Worm (Caenorhabditis elegans): ENCODE data around the gene Y43C5A.7.

Gene Y43C5A.7

ce11 chrIV:10304383-10304782 lies 27.3 kb downstream of the Y43C5A.7 start:
- TF ChIP-seq zag-1 (tag; optimal IDR thresholded peaks at IDR 0.05) (no peak), jun-1 (tag; optimal IDR thresholded peaks at IDR 0.05) (no peak), ama-1 (optimal IDR thresholded peaks at IDR 0.05) (no peak), elt-3 (tag; optimal IDR thresholded peaks at IDR 0.05) (no peak), sea-2 (GFP tag; optimal IDR thresholded peaks at IDR 0.05) (no peak), aly-2 (tag; optimal IDR thresholded peaks at IDR 0.05) (no peak), skn-1 (tag; optimal IDR thresholded peaks at IDR 0.05) (no peak), ztf-4 (tag; optimal IDR thresholded peaks at IDR 0.05) (no peak), nhr-237 (tag; optimal IDR thresholded peaks at IDR 0.05) (no peak), fkh-2 (tag; optimal IDR thresholded peaks at IDR 0.05) (no peak), nhr-76 (tag; optimal IDR thresholded peaks at IDR 0.05) (no peak), nfya-1 (tag; optimal IDR thresholded peaks at IDR 0.05; ENCODE audit: insufficient read depth) (no peak), nhr-25 (tag; optimal IDR thresholded peaks at IDR 0.05) (no peak), ceh-9 (tag; optimal IDR thresholded peaks at IDR 0.05) (no peak), ceh-16 (tag; optimal IDR thresholded peaks at IDR 0.05) (no peak), ceh-82 (tag; optimal IDR thresholded peaks at IDR 0.05) (no peak), elt-1 (tag; optimal IDR thresholded peaks at IDR 0.05) (no peak), lsy-12 (tag; optimal IDR thresholded peaks at IDR 0.05) (no peak)

ce11 chrIV:10310329-10310728 lies 33.3 kb downstream of the Y43C5A.7 start, which contains the start of gene R09E10.8:
R09E10.8 (minus strand) TSS chrIV:10310429.
- TF ChIP-seq elt-3 (tag; optimal IDR thresholded peaks at IDR 0.05) (no peak), pha-4 (tag; optimal IDR thresholded peaks at IDR 0.05) (no peak), ceh-82 (tag; optimal IDR thresholded peaks at IDR 0.05) (no peak), aly-2 (tag; optimal IDR thresholded peaks at IDR 0.05) (no peak), nhr-23 (tag; optimal IDR thresholded peaks at IDR 0.05) (no peak), tbx-2 (tag; optimal IDR thresholded peaks at IDR 0.05) (no peak), nhr-76 (tag; optimal IDR thresholded peaks at IDR 0.05) (no peak), nhr-77 (tag; optimal IDR thresholded peaks at IDR 0.05) (no peak), fkh-2 (tag; optimal IDR thresholded peaks at IDR 0.05) (no peak), ceh-28 (tag; optimal IDR thresholded peaks at IDR 0.05) (no peak), lin-39 (tag; optimal IDR thresholded peaks at IDR 0.05) (no peak), pqm-1 (tag; optimal IDR thresholded peaks at IDR 0.05) (no peak), nhr-237 (tag; optimal IDR thresholded peaks at IDR 0.05) (no peak), nhr-43 (tag; optimal IDR thresholded peaks at IDR 0.05; ENCODE audit: poor library complexity, severe bottlenecking) (no peak), ZK546.5 (tag; optimal IDR thresholded peaks at IDR 0.05) (no peak), zag-1 (tag; optimal IDR thresholded peaks at IDR 0.05) (no peak), hmg-11 (tag; optimal IDR thresholded peaks at IDR 0.05) (no peak), mdl-1 (tag; optimal IDR thresholded peaks at IDR 0.05) (no peak), ztf-11 (tag; optimal IDR thresholded peaks at IDR 0.05) (no peak)

- TF ChIP-seq mdl-1 (tag; optimal IDR thresholded peaks at IDR 0.05) (no peak), nhr-23 (tag; optimal IDR thresholded peaks at IDR 0.05) (no peak), sea-2 (GFP tag; optimal IDR thresholded peaks at IDR 0.05) (no peak), nhr-28 (tag; optimal IDR thresholded peaks at IDR 0.05) (no peak), fkh-2 (tag; optimal IDR thresholded peaks at IDR 0.05) (no peak), ZK546.5 (tag; optimal IDR thresholded peaks at IDR 0.05) (no peak), pha-4 (tag; optimal IDR thresholded peaks at IDR 0.05) (no peak), elt-1 (tag; optimal IDR thresholded peaks at IDR 0.05) (no peak), eor-1 (tag; optimal IDR thresholded peaks at IDR 0.05) (no peak), jun-1 (tag; optimal IDR thresholded peaks at IDR 0.05) (no peak)
These were observed 34.1 kb downstream of the Y43C5A.7 start for ce11 chrIV:10311115-10311514.

ce11 chrIV:10313565-10313964 lies 36.5 kb downstream of the Y43C5A.7 start, which contains the start of gene acs-18:
acs-18 (minus strand) TSS chrIV:10313665.
- TF ChIP-seq hmg-11 (tag; optimal IDR thresholded peaks at IDR 0.05) (no peak), ceh-82 (tag; optimal IDR thresholded peaks at IDR 0.05) (no peak), ztf-4 (tag; optimal IDR thresholded peaks at IDR 0.05) (no peak), pqm-1 (tag; optimal IDR thresholded peaks at IDR 0.05) (no peak), lin-15B (tag; optimal IDR thresholded peaks at IDR 0.05) (no peak), nhr-77 (tag; optimal IDR thresholded peaks at IDR 0.05) (no peak), nhr-237 (tag; optimal IDR thresholded peaks at IDR 0.05) (no peak), R02D3.7 (tag; optimal IDR thresholded peaks at IDR 0.05) (no peak), nhr-12 (tag; optimal IDR thresholded peaks at IDR 0.05) (no peak), nfya-1 (tag; optimal IDR thresholded peaks at IDR 0.05; ENCODE audit: insufficient read depth) (no peak), skn-1 (tag; optimal IDR thresholded peaks at IDR 0.05) (no peak)

- TF ChIP-seq nhr-237 (tag; optimal IDR thresholded peaks at IDR 0.05) = no peak
- TF ChIP-seq fkh-10 (GFP tag; optimal IDR thresholded peaks at IDR 0.05) = no peak
- no peak for TF ChIP-seq ceh-16 (tag; optimal IDR thresholded peaks at IDR 0.05)
- no peak for TF ChIP-seq nhr-77 (tag; optimal IDR thresholded peaks at IDR 0.05)
- no peak for TF ChIP-seq ztf-4 (tag; optimal IDR thresholded peaks at IDR 0.05)
These were observed 41.1 kb downstream of the Y43C5A.7 start, which contains the start of gene R09E10.2 for ce11 chrIV:10318199-10318598. R09E10.2 (minus strand) TSS chrIV:10318299.
